Fruit fly (Drosophila melanogaster) whole organism, embryonic: ENCODE results near the gene ecd.

Experiments
- ATbp ChIP-seq: fragments of 200-800 bp; sonication (Bioruptor generic); optimal IDR thresholded peaks from 2 replicates; lab custom pipeline; 2017; ENCODE audit warnings: missing biosample characterization, mild to moderate bottlenecking, missing genetic modification characterization, missing genetic modification reagents
- Ada2b ChIP-seq: fragments of 200-800 bp; sonication (Bioruptor generic); IDR thresholded peaks from 2 replicates; pipeline ENCODE4 v1.3.6; 2022; ENCODE audit warnings: missing biosample characterization, missing genetic modification characterization
- C15 ChIP-seq: fragments of 200-800 bp; sonication (Bioruptor generic); IDR thresholded peaks from 3 replicates; pipeline ENCODE4 v1.3.6; 2022; ENCODE audit warnings: missing biosample characterization, missing genetic modification characterization
- CG11093 ChIP-seq: fragments of 200-800 bp; sonication (Bioruptor generic); IDR thresholded peaks from 3 replicates; pipeline ENCODE4 v1.3.6; 2022; ENCODE audit warnings: missing biosample characterization, missing genetic modification characterization
- CG11695 ChIP-seq: fragments of 200-800 bp; sonication (Bioruptor generic); IDR thresholded peaks from 3 replicates; pipeline ENCODE4 v1.3.6; 2022; ENCODE audit warnings: missing biosample characterization, missing genetic modification characterization
- CG13123 ChIP-seq: fragments of 200-800 bp; sonication (Bioruptor generic); optimal IDR thresholded peaks from 2 replicates; lab custom pipeline; 2016; ENCODE audit warnings: missing biosample characterization, missing genetic modification characterization
- CG14667 ChIP-seq: fragments of 200-800 bp; sonication (Bioruptor generic); IDR thresholded peaks from 2 replicates; pipeline ENCODE4 v1.3.6; 2022; ENCODE audit warnings: missing biosample characterization, missing genetic modification characterization
- CG14965 ChIP-seq: fragments of 200-800 bp; sonication (Bioruptor generic); optimal IDR thresholded peaks from 2 replicates; lab custom pipeline; 2016; ENCODE audit warnings: missing biosample characterization, missing genetic modification characterization, borderline replicate concordance
- CG15696 ChIP-seq: fragments of 200-800 bp; sonication (Bioruptor generic); optimal IDR thresholded peaks from 2 replicates; lab custom pipeline; 2019; ENCODE audit warnings: missing biosample characterization, mild to moderate bottlenecking, missing genetic modification characterization, moderate library complexity
- CG16779 ChIP-seq: fragments of 200-800 bp; sonication (Bioruptor generic); IDR thresholded peaks from 2 replicates; pipeline ENCODE4 v1.3.6; 2022; ENCODE audit warnings: missing biosample characterization, missing genetic modification characterization
- CG17361 ChIP-seq: fragments of 200-800 bp; sonication (Bioruptor generic); IDR thresholded peaks from 3 replicates; pipeline ENCODE4 v1.3.6; 2022; ENCODE audit warnings: missing biosample characterization, missing genetic modification characterization
- CG17802 ChIP-seq: fragments of 200-800 bp; sonication (Bioruptor generic); optimal IDR thresholded peaks from 2 replicates; lab custom pipeline; 2018; ENCODE audit warnings: missing biosample characterization, mild to moderate bottlenecking, missing genetic modification characterization, moderate library complexity
- CG18599 ChIP-seq: fragments of 200-800 bp; sonication (Bioruptor generic); optimal IDR thresholded peaks from 3 replicates; lab custom pipeline; 2017; ENCODE audit warnings: missing biosample characterization, missing genetic modification characterization, mild to moderate bottlenecking, moderate library complexity, missing genetic modification reagents
- CG32532 ChIP-seq: fragments of 200-800 bp; sonication (Bioruptor generic); IDR thresholded peaks from 2 replicates; pipeline ENCODE4 v1.3.6; 2022; ENCODE audit warnings: missing biosample characterization, missing genetic modification characterization
- CG3847 ChIP-seq: fragments of 200-800 bp; sonication (Bioruptor generic); IDR thresholded peaks from 2 replicates; pipeline ENCODE4 v1.3.6; 2022; ENCODE audit warnings: missing biosample characterization, missing genetic modification characterization
- CG6254 ChIP-seq: fragments of 200-800 bp; sonication (Bioruptor generic); optimal IDR thresholded peaks from 3 replicates; lab custom pipeline; 2017; ENCODE audit warnings: mild to moderate bottlenecking, missing biosample characterization, missing genetic modification reagents, missing genetic modification characterization
- CG6272 ChIP-seq: fragments of 200-800 bp; sonication (Bioruptor generic); IDR thresholded peaks from 2 replicates; pipeline ENCODE4 v1.3.6; 2022; ENCODE audit warnings: missing biosample characterization, missing genetic modification characterization
- CG7271 ChIP-seq: fragments of 200-800 bp; sonication (Bioruptor generic); optimal IDR thresholded peaks from 2 replicates; lab custom pipeline; 2018; ENCODE audit warnings: missing biosample characterization, mild to moderate bottlenecking, missing genetic modification characterization, moderate library complexity
- CG7372 ChIP-seq: fragments of 200-800 bp; sonication (Bioruptor generic); IDR thresholded peaks from 2 replicates; pipeline ENCODE4 v1.3.6; 2022; ENCODE audit warnings: missing biosample characterization, missing genetic modification characterization
- CG8388 ChIP-seq: fragments of 200-800 bp; sonication (Bioruptor generic); optimal IDR thresholded peaks from 2 replicates; lab custom pipeline; 2019; ENCODE audit warnings: missing biosample characterization, mild to moderate bottlenecking, missing genetic modification characterization, moderate library complexity
- CG9876 ChIP-seq: fragments of 200-800 bp; sonication (Bioruptor generic); optimal IDR thresholded peaks from 2 replicates; lab custom pipeline; 2016; ENCODE audit warnings: missing biosample characterization, missing genetic modification characterization
- CTCF ChIP-seq: fragments of 200-800 bp; sonication (Bioruptor generic); optimal IDR thresholded peaks from 2 replicates; lab custom pipeline; 2017; ENCODE audit warnings: missing biosample characterization, mild to moderate bottlenecking, missing genetic modification characterization, moderate library complexity
- Fer2 ChIP-seq: fragments of 200-800 bp; sonication (Bioruptor generic); optimal IDR thresholded peaks from 2 replicates; lab custom pipeline; 2018; ENCODE audit warnings: missing biosample characterization, mild to moderate bottlenecking, missing genetic modification characterization, moderate library complexity
- HLH4C ChIP-seq: fragments of 200-800 bp; sonication (Bioruptor generic); IDR thresholded peaks from 3 replicates; pipeline ENCODE4 v1.3.6; 2022; ENCODE audit warnings: missing biosample characterization, missing genetic modification characterization; ENCODE audit not compliant: partially characterized antibody
- Hmx ChIP-seq: fragments of 200-800 bp; sonication (Bioruptor generic); optimal IDR thresholded peaks from 2 replicates; lab custom pipeline; 2016; ENCODE audit warnings: missing biosample characterization, missing genetic modification characterization
- Hr51 ChIP-seq, 2 experiments: fragments of 200-800 bp; sonication (Bioruptor generic); optimal IDR thresholded peaks; 2 replicates in 1 of 2; 3 replicates in 1 of 2; lab custom pipeline; 2016 to 2018; ENCODE audit warnings: missing biosample characterization in 2 of 2, missing genetic modification characterization in 2 of 2, mild to moderate bottlenecking in 1 of 2, moderate library complexity in 1 of 2
- MBD-R2 ChIP-seq: fragments of 200-800 bp; sonication (Bioruptor generic); IDR thresholded peaks from 2 replicates; pipeline ENCODE4 v1.3.6; 2022; ENCODE audit warnings: missing biosample characterization, missing genetic modification characterization
- NC2β ChIP-seq: fragments of 200-800 bp; sonication (Bioruptor generic); optimal IDR thresholded peaks from 2 replicates; lab custom pipeline; 2016; ENCODE audit warnings: missing biosample characterization, missing genetic modification characterization
- Ssrp ChIP-seq: fragments of 200-800 bp; sonication (Bioruptor generic); optimal IDR thresholded peaks from 2 replicates; lab custom pipeline; 2018; ENCODE audit warnings: missing biosample characterization, mild to moderate bottlenecking, missing genetic modification characterization, moderate library complexity
- Stat92E ChIP-seq, 3 experiments: fragments of >200 bp in 2 of 3; fragments of 200-800 bp in 1 of 3; sonication (Bioruptor generic) in 1 of 3; optimal IDR thresholded peaks; 2 replicates each; lab custom pipeline; 2017 to 2019; ENCODE audit warnings: missing biosample characterization in 3 of 3, missing genetic modification characterization in 3 of 3, mild to moderate bottlenecking in 1 of 3, moderate library complexity in 1 of 3
- Taf1 ChIP-seq: fragments of 200-800 bp; sonication (Bioruptor generic); IDR thresholded peaks from 2 replicates; pipeline ENCODE4 v1.3.6; 2022; ENCODE audit warnings: missing biosample characterization, missing genetic modification characterization
- danr ChIP-seq: fragments of 200-800 bp; sonication (Bioruptor generic); IDR thresholded peaks from 2 replicates; pipeline ENCODE4 v1.3.6; 2022; ENCODE audit warnings: missing biosample characterization, missing genetic modification characterization
- dmrt99B ChIP-seq: fragments of 200-800 bp; sonication (Bioruptor generic); optimal IDR thresholded peaks from 2 replicates; lab custom pipeline; 2018; ENCODE audit warnings: missing biosample characterization, mild to moderate bottlenecking, missing genetic modification characterization, moderate library complexity
- fd102C ChIP-seq: fragments of 200-800 bp; sonication (Bioruptor generic); optimal IDR thresholded peaks from 2 replicates; lab custom pipeline; 2018; ENCODE audit warnings: missing biosample characterization, mild to moderate bottlenecking, missing genetic modification characterization, moderate library complexity
- gce ChIP-seq: fragments of 200-800 bp; sonication (Bioruptor generic); IDR thresholded peaks from 3 replicates; pipeline ENCODE4 v1.3.6; 2022; ENCODE audit warnings: missing biosample characterization, missing genetic modification characterization
- her ChIP-seq: fragments of 200-800 bp; sonication (Bioruptor generic); optimal IDR thresholded peaks from 2 replicates; lab custom pipeline; 2016; ENCODE audit warnings: missing biosample characterization, missing genetic modification characterization
- lilli ChIP-seq: fragments of 200-800 bp; sonication (Bioruptor generic); optimal IDR thresholded peaks from 3 replicates; lab custom pipeline; 2016; ENCODE audit warnings: missing biosample characterization, missing genetic modification characterization
- odd ChIP-seq: fragments of 200-800 bp; sonication (Bioruptor generic); optimal IDR thresholded peaks from 2 replicates; lab custom pipeline; 2017; ENCODE audit warnings: missing biosample characterization, mild to moderate bottlenecking, missing genetic modification characterization
- org-1 ChIP-seq: fragments of 200-800 bp; sonication (Bioruptor generic); optimal IDR thresholded peaks from 2 replicates; lab custom pipeline; 2017; ENCODE audit warnings: missing biosample characterization, missing genetic modification characterization
- otp ChIP-seq: fragments of 200-800 bp; sonication (Bioruptor generic); IDR thresholded peaks from 3 replicates; pipeline ENCODE4, ENCODE4 v1.3.6; 2022; ENCODE audit warnings: missing biosample characterization, missing genetic modification characterization
- pan ChIP-seq, 4 experiments: fragments of >200 bp in 3 of 4; fragments of 200-800 bp in 1 of 4; sonication (Bioruptor generic) in 1 of 4; optimal IDR thresholded peaks in 3 of 4; IDR thresholded peaks in 1 of 4; 2 replicates each; pipeline versions ENCODE4 v1.3.6 to Lab custom; 2017 to 2022; ENCODE audit warnings: missing biosample characterization in 2 of 4, missing genetic modification characterization in 2 of 4, mixed read lengths in 1 of 4
- rib ChIP-seq: fragments of 200-800 bp; sonication (Bioruptor generic); IDR thresholded peaks from 2 replicates; pipeline ENCODE4 v1.3.6; 2022; ENCODE audit warnings: missing biosample characterization, missing genetic modification characterization
- seq ChIP-seq: fragments of 200-800 bp; sonication (Bioruptor generic); IDR thresholded peaks from 2 replicates; pipeline ENCODE4 v1.3.6; 2022; ENCODE audit warnings: missing biosample characterization, missing genetic modification characterization
- stwl ChIP-seq: fragments of 200-800 bp; sonication (Bioruptor generic); optimal IDR thresholded peaks from 3 replicates; lab custom pipeline; 2018; ENCODE audit warnings: missing biosample characterization, mild to moderate bottlenecking, missing genetic modification characterization, moderate library complexity
- sug ChIP-seq: fragments of 200-800 bp; optimal IDR thresholded peaks from 2 replicates; lab custom pipeline; 2019; ENCODE audit warnings: missing biosample characterization, mild to moderate bottlenecking, missing genetic modification characterization, moderate library complexity
- toy ChIP-seq: fragments of 200-800 bp; sonication (Bioruptor generic); IDR thresholded peaks from 2 replicates; pipeline ENCODE4 v1.3.6; 2022; ENCODE audit warnings: missing biosample characterization, missing genetic modification characterization
- unpg ChIP-seq: fragments of 200-800 bp; sonication (Bioruptor generic); optimal IDR thresholded peaks from 3 replicates; lab custom pipeline; 2018; ENCODE audit warnings: missing biosample characterization, mild to moderate bottlenecking, missing genetic modification characterization, moderate library complexity
- vvl ChIP-seq: fragments of 200-800 bp; sonication (Bioruptor generic); IDR thresholded peaks from 2 replicates; pipeline ENCODE4 v1.3.6; 2022; ENCODE audit warnings: missing biosample characterization, missing genetic modification characterization
- yki ChIP-seq: fragments of >200 bp; optimal IDR thresholded peaks from 3 replicates; lab custom pipeline; 2018

Gene ecd

dm6 chr3L:2267558-2267957, 1.9 kb upstream of the ecd start, which contains the start of gene obst-I (continued):
- TF ChIP-seq CG14965 (GFP tag; lab: Kevin White, UChicago) (no peak), vvl (GFP tag; lab: Robert Waterston, UW) (no peak), gce (no peak)

dm6 chr3L:2262515-2262944, 3.1 kb downstream of the ecd start, which contains the start of the genes oxt and CG13807:
oxt (minus strand) TSS chr3L:2262664.
CG13807 (plus strand) TSS chr3L:2262919.
- TF ChIP-seq CG17361 (GFP tag; lab: Robert Waterston, UW) (peak; percentile 93), CG11093 (GFP tag; lab: Robert Waterston, UW) (peak; percentile 84), CG11695 (GFP tag; lab: Robert Waterston, UW) (peak; percentile 84), CG9876 (GFP tag; lab: Kevin White, UChicago) (no peak), her (GFP tag; lab: Kevin White, UChicago) (no peak), CG6272 (GFP tag; lab: Robert Waterston, UW) (peak; percentile 86), pan (optimal IDR thresholded peaks at IDR 0.05; lab: Kevin White, UChicago) (no peak), pan (GFP tag; optimal IDR thresholded peaks at IDR 0.05 in 1 of 2, IDR thresholded peaks at IDR 0.05 in 1 of 2) (peak in 1 of 2 experiments; percentile 94), CG14667 (peak; percentile 81), sug (tag; lab: Kevin White, UChicago) (peak; percentile 89), danr (GFP tag; lab: Robert Waterston, UW) (peak; percentile 49), org-1 (GFP tag; lab: Kevin White, UChicago) (peak; percentile 73), seq (peak; percentile 84), CG7372 (GFP tag; lab: Robert Waterston, UW) (peak; percentile 88), MBD-R2 (peak; percentile 97), CG13123 (GFP tag; lab: Kevin White, UChicago) (peak; percentile 60), Hmx (GFP tag; lab: Kevin White, UChicago) (no peak), lilli (GFP tag; lab: Kevin White, UChicago) (peak; percentile 83), dmrt99B (peak; percentile 85), NC2β (GFP tag; lab: Kevin White, UChicago) (peak; percentile 46), Ada2b (peak; percentile 78), C15 (peak; percentile 74; the same call in 2 of the 3 replicates), CG16779 (GFP tag; lab: Robert Waterston, UW) (peak; percentile 77), odd (GFP tag; lab: Kevin White, UChicago) (no peak), CG7271 (tag; lab: Kevin White, UChicago) (peak; percentile 80), Fer2 (tag; lab: Kevin White, UChicago) (peak; percentile 85), Ssrp (peak; percentile 86), CTCF (GFP tag; lab: Kevin White, UChicago) (peak; percentile 23), yki (lab: Kevin White, UChicago) (no peak), Taf1 (peak; percentile 77), CG8388 (GFP tag; lab: Kevin White, UChicago) (peak; percentile 83), CG32532 (GFP tag; lab: Robert Waterston, UW) (peak; percentile 94), fd102C (GFP tag; lab: Kevin White, UChicago) (peak; percentile 42), CG6254 (peak; percentile 73), unpg (peak; percentile 91), CG15696 (peak; percentile 81), stwl (peak; percentile 86), rib (peak; percentile 76; the same call in 1 of the 2 replicates), CG18599 (GFP tag; lab: Kevin White, UChicago) (peak; percentile 83), ATbp (GFP tag; lab: Kevin White, UChicago) (peak; percentile 78), HLH4C (GFP tag; lab: Robert Waterston, UW) (no peak), Stat92E (GFP tag; optimal IDR thresholded peaks at IDR 0.05; lab: Kevin White, UChicago) (peak in 1 of 3 experiments; percentile 91), Hr51 (GFP tag; optimal IDR thresholded peaks at IDR 0.05; lab: Kevin White, UChicago) (peak; percentile 67 to 89), otp (GFP tag; lab: Robert Waterston, UW) (peak; percentile 70), toy (GFP tag; lab: Robert Waterston, UW) (peak; percentile 67; the same call in 1 of the 2 replicates), CG17802 (peak; percentile 70), CG3847 (GFP tag; lab: Robert Waterston, UW) (peak; percentile 83)
